Worm (Caenorhabditis elegans): Measurements from ENCODE around the gene selt-1.2.

- TF ChIP-seq B0035.1 (tag; optimal IDR thresholded peaks at IDR 0.05) (no peak), F55B11.4 (tag; optimal IDR thresholded peaks at IDR 0.05; ENCODE audit: borderline replicate concordance, insufficient read depth) (no peak), ztf-22 (GFP tag; optimal IDR thresholded peaks at IDR 0.05) (no peak), dpff-1 (tag; optimal IDR thresholded peaks at IDR 0.05) (no peak), snpc-1.1 (tag; optimal IDR thresholded peaks at IDR 0.05; ENCODE audit: insufficient read depth) (no peak), lsy-27 (tag; optimal IDR thresholded peaks at IDR 0.05; ENCODE audit: borderline replicate concordance, insufficient read depth) (no peak), fkh-3 (tag; optimal IDR thresholded peaks at IDR 0.05) (no peak), F57C9.4 (tag; optimal IDR thresholded peaks at IDR 0.05) (no peak), mel-28 (tag; optimal IDR thresholded peaks at IDR 0.05; ENCODE audit: borderline replicate concordance) (no peak), hrde-1 (tag; optimal IDR thresholded peaks at IDR 0.05; ENCODE audit: borderline replicate concordance) (no peak), lin-54 (GFP tag; optimal IDR thresholded peaks at IDR 0.05) (no peak), mxl-1 (tag; optimal IDR thresholded peaks at IDR 0.05) (no peak)
Measured at ce11 chrV:10731989-10732472, 15.1 kb downstream of the selt-1.2 start, which contains the start of gene T28B11.1.
